Worm (Caenorhabditis elegans) whole organism, L3 larva: Measurements from ENCODE around the gene pals-19.

Experiments used
- ama-1 ChIP-seq: fragments of 150-350 bp; optimal IDR thresholded peaks from 2 replicates; lab custom pipeline; 2018
- elt-2 ChIP-seq: sonication (generic microtip); optimal IDR thresholded peaks from 2 replicates; lab custom pipeline; 2016; ENCODE audit warnings: missing genetic modification reagents, mild to moderate bottlenecking, missing genetic modification characterization, missing compliant biosample characterization
- nhr-237 ChIP-seq: fragments of 150-350 bp; optimal IDR thresholded peaks from 2 replicates; lab custom pipeline; 2014; ENCODE audit warnings: missing biosample characterization, missing genetic modification characterization
- pha-4 ChIP-seq: fragments of 150-350 bp; optimal IDR thresholded peaks from 2 replicates; lab custom pipeline; 2014; ENCODE audit warnings: missing biosample characterization, missing genetic modification reagents, missing genetic modification characterization
- unc-62 ChIP-seq: fragments of 150-350 bp; sonication (generic microtip); optimal IDR thresholded peaks from 4 replicates; lab custom pipeline; 2014; ENCODE audit warnings: missing biosample characterization, missing genetic modification reagents, missing genetic modification characterization

- TF ChIP-seq unc-62 (GFP tag; lab: Kevin White, UChicago) (no peak), nhr-237 (tag; lab: Kevin White, UChicago) (no peak), ama-1 (lab: Kevin White, UChicago) (no peak), elt-2 (tag; lab: Kevin White, UChicago) (no peak), pha-4 (tag; lab: Kevin White, UChicago) (no peak)
Measured at ce11 chrIII:1403108-1403507, 1.4 kb downstream of the pals-19 start, which contains the start of gene pals-18.
